Fruit fly (Drosophila melanogaster) whole organism, adult: ENCODE measurements around the gene DIP-eta.

ENCODE experiments used
- CG11617 ChIP-seq: fragments of 200-800 bp; sonication (Bioruptor generic); optimal IDR thresholded peaks from 2 replicates; lab custom pipeline; 2017; ENCODE audit warnings: mild to moderate bottlenecking, missing biosample characterization, missing genetic modification reagents, missing genetic modification characterization
- CG12768 ChIP-seq: fragments of 200-800 bp; sonication (Bioruptor generic); optimal IDR thresholded peaks from 2 replicates; lab custom pipeline; 2017; ENCODE audit warnings: missing biosample characterization, missing genetic modification characterization, mild to moderate bottlenecking, moderate library complexity, missing genetic modification reagents
- CG14711 ChIP-seq: fragments of 200-800 bp; sonication (Bioruptor generic); optimal IDR thresholded peaks from 2 replicates; lab custom pipeline; 2018; ENCODE audit warnings: missing biosample characterization, mild to moderate bottlenecking, missing genetic modification characterization, moderate library complexity
- CG1620 ChIP-seq: fragments of 200-800 bp; sonication (Bioruptor generic); optimal IDR thresholded peaks from 2 replicates; lab custom pipeline; 2016; ENCODE audit warnings: missing biosample characterization, missing genetic modification characterization
- CG33017 ChIP-seq: fragments of 200-800 bp; sonication (Bioruptor generic); optimal IDR thresholded peaks from 2 replicates; lab custom pipeline; 2018; ENCODE audit warnings: missing biosample characterization, mild to moderate bottlenecking, missing genetic modification characterization, moderate library complexity
- CG5204 ChIP-seq: fragments of 200-800 bp; sonication (Bioruptor generic); optimal IDR thresholded peaks from 2 replicates; lab custom pipeline; 2016; ENCODE audit warnings: missing biosample characterization, missing genetic modification characterization
- CG7045 ChIP-seq: fragments of 200-800 bp; sonication (Bioruptor generic); optimal IDR thresholded peaks from 2 replicates; lab custom pipeline; 2017; ENCODE audit warnings: missing biosample characterization, mild to moderate bottlenecking, missing genetic modification characterization
- CG7101 ChIP-seq: fragments of 200-800 bp; sonication (Bioruptor generic); optimal IDR thresholded peaks from 2 replicates; lab custom pipeline; 2018; ENCODE audit warnings: missing biosample characterization, mild to moderate bottlenecking, missing genetic modification characterization, moderate library complexity
- Clk ChIP-seq: fragments of 200-800 bp; sonication (Bioruptor generic); optimal IDR thresholded peaks from 2 replicates; lab custom pipeline; 2017; ENCODE audit warnings: missing biosample characterization, missing genetic modification characterization
- Crg-1 ChIP-seq: fragments of 200-800 bp; sonication (Bioruptor generic); optimal IDR thresholded peaks from 2 replicates; lab custom pipeline; 2016; ENCODE audit warnings: missing biosample characterization, missing genetic modification characterization
- Hr96 ChIP-seq: fragments of 200-800 bp; sonication (Bioruptor generic); optimal IDR thresholded peaks from 2 replicates; lab custom pipeline; 2016; ENCODE audit warnings: missing biosample characterization, missing genetic modification characterization
- Mnt ChIP-seq: fragments of 200-800 bp; sonication (Bioruptor generic); optimal IDR thresholded peaks from 2 replicates; lab custom pipeline; 2016; ENCODE audit warnings: missing biosample characterization, mild to moderate bottlenecking, missing genetic modification characterization
- bab1 ChIP-seq: fragments of 200-800 bp; sonication (Bioruptor generic); optimal IDR thresholded peaks from 3 replicates; lab custom pipeline; 2019; ENCODE audit warnings: missing biosample characterization, mild to moderate bottlenecking, missing genetic modification characterization, moderate library complexity
- cic ChIP-seq: fragments of 200-800 bp; sonication (Bioruptor generic); optimal IDR thresholded peaks from 2 replicates; lab custom pipeline; 2017; ENCODE audit warnings: missing biosample characterization, mild to moderate bottlenecking, missing genetic modification characterization, moderate library complexity
- cnc ChIP-seq, 2 experiments: fragments of >200 bp; optimal IDR thresholded peaks; 2 replicates each; lab custom pipeline; 2017
- kay ChIP-seq: fragments of 200-800 bp; sonication (Bioruptor generic); peaks from one replicate; lab custom pipeline; 2016; ENCODE audit warnings: missing biosample characterization, missing genetic modification characterization, borderline replicate concordance
- ovo ChIP-seq: fragments of 200-800 bp; sonication (Bioruptor generic); optimal IDR thresholded peaks from 2 replicates; lab custom pipeline; 2016; ENCODE audit warnings: missing biosample characterization, missing genetic modification characterization
- pad ChIP-seq: fragments of 200-800 bp; sonication (Bioruptor generic); optimal IDR thresholded peaks from 3 replicates; lab custom pipeline; 2017; ENCODE audit warnings: missing biosample characterization, missing genetic modification characterization, mild to moderate bottlenecking, moderate library complexity, missing genetic modification reagents
- tj ChIP-seq: fragments of 200-800 bp; sonication (Bioruptor generic); optimal IDR thresholded peaks from 3 replicates; lab custom pipeline; 2017; ENCODE audit warnings: missing biosample characterization, mild to moderate bottlenecking, missing genetic modification characterization, moderate library complexity
- toe ChIP-seq: fragments of 200-800 bp; sonication (Bioruptor generic); optimal IDR thresholded peaks from 2 replicates; lab custom pipeline; 2016; ENCODE audit warnings: missing biosample characterization, missing genetic modification characterization

Gene DIP-eta

dm6 chr2L:5558809-5559392, 58.8 kb downstream of the DIP-eta start, which contains the start of gene GluRIIB:
Gene GluRIIB, plus strand, starts transcription at chr2L:5559342.
- TF ChIP-seq tj (GFP tag; lab: Kevin White, UChicago): no peak
- TF ChIP-seq cic (GFP tag; lab: Kevin White, UChicago): no peak
- TF ChIP-seq CG7101 (tag; lab: Kevin White, UChicago): no peak
- TF ChIP-seq CG14711 (tag; lab: Kevin White, UChicago): no peak
- TF ChIP-seq kay: no peak
- no peak for TF ChIP-seq CG1620 (GFP tag; lab: Kevin White, UChicago)
- TF ChIP-seq Crg-1 (GFP tag; lab: Kevin White, UChicago): no peak
- TF ChIP-seq toe (GFP tag; lab: Kevin White, UChicago): no peak

- no peak for TF ChIP-seq CG5204 (GFP tag; lab: Kevin White, UChicago)
- no peak for TF ChIP-seq CG1620 (GFP tag; lab: Kevin White, UChicago)
- no peak for TF ChIP-seq kay
- TF ChIP-seq CG7045: no peak
- no peak for TF ChIP-seq toe (GFP tag; lab: Kevin White, UChicago)
- TF ChIP-seq CG33017 (tag; lab: Kevin White, UChicago): no peak
- TF ChIP-seq ovo (GFP tag; lab: Kevin White, UChicago): no peak
Measured at dm6 chr2L:5554818-5555217, 62.9 kb downstream of the DIP-eta start, which contains the start of gene GluRIIA. Gene GluRIIA, plus strand, starts transcription at chr2L:5555072.

dm6 chr2L:5553750-5554149, 64.0 kb downstream of the DIP-eta start, which contains the start of the genes CG14013 and CG14017:
Gene CG14013, minus strand, starts transcription at chr2L:5553850.
Gene CG14017, plus strand, starts transcription at chr2L:5553897.
- TF ChIP-seq CG7101 (tag; lab: Kevin White, UChicago): no peak
- TF ChIP-seq tj (GFP tag; lab: Kevin White, UChicago): no peak
- TF ChIP-seq CG14711 (tag; lab: Kevin White, UChicago): no peak
- TF ChIP-seq toe (GFP tag; lab: Kevin White, UChicago): no peak
- no peak for TF ChIP-seq CG11617 (GFP tag; lab: Kevin White, UChicago)
- TF ChIP-seq ovo (GFP tag; lab: Kevin White, UChicago): no peak
- TF ChIP-seq Clk (GFP tag; lab: Kevin White, UChicago): no peak
- TF ChIP-seq CG33017 (tag; lab: Kevin White, UChicago): no peak
- no peak for TF ChIP-seq Crg-1 (GFP tag; lab: Kevin White, UChicago)
- TF ChIP-seq Hr96 (GFP tag; lab: Kevin White, UChicago): no peak
- TF ChIP-seq cnc (optimal IDR thresholded peaks at IDR 0.05; lab: Kevin White, UChicago): no peak
- no peak for TF ChIP-seq kay
- TF ChIP-seq CG1620 (GFP tag; lab: Kevin White, UChicago): no peak
- TF ChIP-seq pad: no peak
- no peak for TF ChIP-seq bab1 (GFP tag; lab: Kevin White, UChicago)
- TF ChIP-seq CG12768 (GFP tag; lab: Kevin White, UChicago): no peak
- TF ChIP-seq Mnt (GFP tag; lab: Kevin White, UChicago): no peak
- no peak for TF ChIP-seq CG7045
- no peak for TF ChIP-seq CG5204 (GFP tag; lab: Kevin White, UChicago)
